Worm (Caenorhabditis elegans): Measurements from ENCODE around the gene C53A3.1.
"Not testable (repeated sequence)": the region's sequence is repeated elsewhere in the genome, so short reads cannot be mapped to it uniquely, and the experiment has no call there.

C53A3.1 gene

DNA sequence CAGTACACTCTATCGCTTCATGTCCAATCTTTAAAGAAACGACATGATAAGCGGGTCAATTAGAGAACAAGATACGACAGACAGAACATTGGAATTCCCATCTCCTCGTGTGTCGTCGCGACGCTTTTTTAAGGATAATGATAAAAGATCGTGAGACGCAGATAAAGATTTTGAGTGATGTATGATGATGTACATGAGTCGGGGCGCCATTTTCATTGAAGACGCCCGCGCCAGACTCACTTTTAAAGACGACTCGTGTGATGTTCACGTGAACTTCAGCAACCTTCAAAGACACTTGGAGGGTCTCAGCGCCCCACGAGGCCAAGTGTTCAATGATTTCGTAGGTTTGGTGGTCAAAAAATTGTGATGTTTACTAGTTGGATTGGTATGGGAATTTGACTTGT lies 8.3 kb upstream of the C53A3.1 start:
- TF ChIP-seq ceh-39 (tag; optimal IDR thresholded peaks at IDR 0.05) (no peak), ztf-11 (tag; optimal IDR thresholded peaks at IDR 0.05) (no peak), unc-120 (tag; optimal IDR thresholded peaks at IDR 0.05; ENCODE audit: poor library complexity, severe bottlenecking) (no peak), ham-2 (GFP tag; optimal IDR thresholded peaks at IDR 0.05) (no peak), lin-13 (tag; optimal IDR thresholded peaks at IDR 0.05) (no peak), nhr-2 (tag; optimal IDR thresholded peaks at IDR 0.05) (no peak), cnd-1 (tag; optimal IDR thresholded peaks at IDR 0.05) (no peak), bed-3 (GFP tag; optimal IDR thresholded peaks at IDR 0.05) (no peak)

DNA sequence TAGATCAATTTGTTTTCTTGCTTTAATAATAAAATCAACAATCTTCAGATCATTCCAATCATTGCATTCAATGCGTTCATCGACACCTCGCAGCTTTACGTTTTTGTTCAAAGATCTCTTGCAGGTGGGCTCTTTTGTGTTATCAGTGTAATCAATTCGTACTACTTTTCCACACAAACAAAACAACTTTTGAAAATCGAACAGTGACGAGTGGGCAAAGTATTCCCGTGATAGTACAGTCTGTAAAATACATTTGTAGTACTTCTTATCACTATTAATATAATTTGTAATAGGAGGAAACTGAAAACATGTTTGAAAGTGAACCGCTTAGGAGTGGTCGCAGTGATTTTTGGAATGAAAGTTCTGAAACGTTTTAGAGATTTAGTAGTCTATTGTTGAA lies 5.0 kb upstream of the C53A3.1 start, which contains the start of gene pgph-2:
Gene pgph-2, plus strand, starts transcription at position 47 of the 400 bp plus-strand sequence.
- TF ChIP-seq tbx-8 (GFP tag; optimal IDR thresholded peaks at IDR 0.05) (no peak), unc-39 (tag; optimal IDR thresholded peaks at IDR 0.05) (no peak), nhr-28 (tag; optimal IDR thresholded peaks at IDR 0.05) (no peak), nhr-2 (tag; optimal IDR thresholded peaks at IDR 0.05) (no peak), flh-1 (GFP tag; optimal IDR thresholded peaks at IDR 0.05) (no peak), lin-32 (GFP tag; optimal IDR thresholded peaks at IDR 0.05) (no peak), ham-2 (GFP tag; optimal IDR thresholded peaks at IDR 0.05) (no peak), nhr-237 (tag; optimal IDR thresholded peaks at IDR 0.05) (no peak), ztf-11 (tag; optimal IDR thresholded peaks at IDR 0.05) (no peak), hlh-1 (tag; optimal IDR thresholded peaks at IDR 0.05) (no peak), ceh-39 (tag; optimal IDR thresholded peaks at IDR 0.05) (no peak), elt-1 (tag; optimal IDR thresholded peaks at IDR 0.05; ENCODE audit: borderline replicate concordance, insufficient read depth) (no peak), cnd-1 (tag; optimal IDR thresholded peaks at IDR 0.05) (no peak), mls-2 (tag; optimal IDR thresholded peaks at IDR 0.05) (no peak), drap-1 (GFP tag; optimal IDR thresholded peaks at IDR 0.05) (no peak)

DNA sequence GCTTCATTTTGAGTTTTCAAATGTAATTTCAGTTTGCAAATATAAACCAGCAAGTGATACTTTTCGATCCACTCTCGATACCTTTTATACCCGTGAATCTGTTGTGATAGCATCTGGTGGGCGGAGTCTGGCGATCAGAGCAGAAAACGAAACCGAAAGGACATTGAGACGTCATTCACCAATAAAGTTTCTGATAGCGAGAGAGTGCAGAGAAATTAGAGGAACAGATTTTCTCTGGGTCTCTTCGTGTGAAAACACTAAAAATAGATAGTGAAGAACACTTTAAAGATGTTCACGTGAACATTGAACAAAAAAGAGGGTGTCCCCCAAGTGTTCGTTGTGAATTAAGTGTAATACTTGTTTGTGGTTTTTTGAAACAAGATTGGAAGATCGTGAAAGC lies 3.8 kb upstream of the C53A3.1 start, which contains the start of gene pgph-3:
Gene pgph-3, minus strand, starts transcription at position 60 of the 400 bp plus-strand sequence.
- TF ChIP-seq blmp-1 (tag; optimal IDR thresholded peaks at IDR 0.05) = peak; percentile 46
- no peak for TF ChIP-seq lsy-2 (tag; optimal IDR thresholded peaks at IDR 0.05)
- TF ChIP-seq unc-120 (tag; optimal IDR thresholded peaks at IDR 0.05; ENCODE audit: poor library complexity, severe bottlenecking) = peak; percentile 40

DNA sequence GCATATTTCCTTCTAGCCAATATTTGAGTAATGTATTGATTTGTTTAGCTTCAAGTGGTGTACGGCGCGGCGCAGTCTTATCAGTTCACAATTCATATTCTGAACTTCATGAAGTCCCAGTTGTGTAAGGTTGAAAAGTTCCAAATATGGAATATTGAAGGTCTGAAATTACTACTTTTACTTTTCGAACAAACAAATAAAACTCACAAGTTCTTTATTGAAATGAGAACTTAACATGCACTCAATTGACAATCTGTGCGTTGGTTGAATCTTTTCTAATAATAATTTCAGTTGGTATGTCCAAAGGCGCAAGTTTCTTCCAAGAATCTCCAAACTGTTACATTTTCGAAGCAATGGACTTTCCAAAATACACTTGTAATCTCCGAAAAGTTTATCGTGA lies 1.3 kb downstream of the C53A3.1 start, which contains the start of gene C53A3.4:
Gene C53A3.4, minus strand, starts transcription at position 101 of the 400 bp plus-strand sequence.
- TF ChIP-seq M03D4.4 (tag; optimal IDR thresholded peaks at IDR 0.05) (no peak), elt-1 (tag; optimal IDR thresholded peaks at IDR 0.05; ENCODE audit: borderline replicate concordance, insufficient read depth) (no peak), unc-120 (tag; optimal IDR thresholded peaks at IDR 0.05; ENCODE audit: poor library complexity, severe bottlenecking) (no peak), unc-62 (GFP tag; optimal IDR thresholded peaks at IDR 0.05) (no peak), hlh-1 (tag; optimal IDR thresholded peaks at IDR 0.05) (no peak), elt-3 (tag; optimal IDR thresholded peaks at IDR 0.05) (no peak)

DNA sequence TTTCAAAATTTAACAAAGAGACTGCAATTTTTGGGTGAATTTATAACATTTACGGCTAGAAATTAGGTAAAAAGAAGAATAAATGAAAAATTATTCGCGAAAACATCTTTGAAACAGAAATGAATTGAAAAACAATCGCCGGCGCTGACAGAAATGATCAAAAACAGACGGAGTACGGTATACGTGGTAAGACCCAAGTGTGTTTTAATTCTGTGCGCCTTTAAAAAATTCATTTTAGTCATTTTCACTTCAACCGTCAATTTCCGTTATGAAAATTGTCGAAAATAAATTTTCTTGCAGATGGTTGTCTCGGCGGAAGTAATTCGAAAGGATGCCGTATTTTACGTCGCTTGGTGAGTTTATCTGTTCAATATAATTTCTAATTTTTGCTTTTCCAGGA lies 3.8 kb downstream of the C53A3.1 start, which contains the start of gene C53A3.3:
Gene C53A3.3, plus strand, starts transcription at position 301 of the 400 bp plus-strand sequence.
- TF ChIP-seq lsy-2 (tag; optimal IDR thresholded peaks at IDR 0.05) = no peak
- TF ChIP-seq tbx-8 (GFP tag; optimal IDR thresholded peaks at IDR 0.05) = no peak
- TF ChIP-seq unc-120 (tag; optimal IDR thresholded peaks at IDR 0.05; ENCODE audit: poor library complexity, severe bottlenecking) = no peak
- TF ChIP-seq elt-1 (tag; optimal IDR thresholded peaks at IDR 0.05; ENCODE audit: borderline replicate concordance, insufficient read depth) = no peak
- no peak for TF ChIP-seq nhr-12 (tag; optimal IDR thresholded peaks at IDR 0.05)
- no peak for TF ChIP-seq hlh-1 (tag; optimal IDR thresholded peaks at IDR 0.05)
- no peak for TF ChIP-seq unc-62 (GFP tag; optimal IDR thresholded peaks at IDR 0.05)
- no peak for TF ChIP-seq zip-8 (tag; optimal IDR thresholded peaks at IDR 0.05)
- TF ChIP-seq drap-1 (GFP tag; optimal IDR thresholded peaks at IDR 0.05) = no peak
- TF ChIP-seq bed-3 (GFP tag; optimal IDR thresholded peaks at IDR 0.05) = no peak
- no peak for TF ChIP-seq ceh-43 (GFP tag; optimal IDR thresholded peaks at IDR 0.05)
- no peak for TF ChIP-seq ztf-11 (tag; optimal IDR thresholded peaks at IDR 0.05)
- TF ChIP-seq ceh-39 (tag; optimal IDR thresholded peaks at IDR 0.05) = no peak
- no peak for TF ChIP-seq nhr-28 (tag; optimal IDR thresholded peaks at IDR 0.05)
- no peak for TF ChIP-seq ces-1 (GFP tag; optimal IDR thresholded peaks at IDR 0.05)
- TF ChIP-seq flh-1 (GFP tag; optimal IDR thresholded peaks at IDR 0.05) = no peak
- no peak for TF ChIP-seq mls-2 (tag; optimal IDR thresholded peaks at IDR 0.05)
- no peak for TF ChIP-seq lin-32 (GFP tag; optimal IDR thresholded peaks at IDR 0.05)

DNA sequence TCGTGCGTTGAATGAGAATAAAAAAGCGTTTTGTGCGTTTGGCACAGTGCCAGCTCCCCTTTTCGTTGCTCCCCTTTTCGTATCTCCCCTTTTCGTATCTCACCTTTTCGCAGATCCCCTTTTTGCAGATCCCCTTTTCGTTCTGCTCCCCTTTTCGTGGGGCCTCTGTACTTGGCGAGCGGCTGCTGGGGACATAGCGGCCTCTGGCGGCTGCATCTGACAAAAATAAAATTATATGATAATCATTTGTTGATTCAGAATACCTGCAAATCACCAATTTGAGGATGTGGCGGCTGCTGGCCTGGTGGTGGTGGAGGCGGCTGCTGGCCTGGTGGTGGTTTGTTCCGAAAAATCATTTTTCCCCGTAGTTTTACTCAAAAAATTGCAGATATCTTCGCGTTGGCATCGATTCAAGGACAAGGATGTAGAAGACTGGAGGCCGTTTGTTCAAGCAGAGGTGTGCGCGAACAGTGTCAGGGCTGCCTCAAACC lies 4.8 kb downstream of the C53A3.1 start, which contains the start of gene K09H11.11:
Gene K09H11.11, minus strand, starts transcription at position 51 of the 491 bp plus-strand sequence.
- TF ChIP-seq ceh-43 (GFP tag; optimal IDR thresholded peaks at IDR 0.05); unc-120 (tag; optimal IDR thresholded peaks at IDR 0.05; ENCODE audit: poor library complexity, severe bottlenecking); cnd-1 (tag; optimal IDR thresholded peaks at IDR 0.05): not testable (repeated sequence)
